Fruit fly (Drosophila melanogaster) whole organism, adult: Measurements from ENCODE around the gene mRpS21.

ENCODE experiments used
- CG14711 ChIP-seq: fragments of 200-800 bp; sonication (Bioruptor generic); optimal IDR thresholded peaks from 2 replicates; lab custom pipeline; 2018; ENCODE audit warnings: missing biosample characterization, mild to moderate bottlenecking, missing genetic modification characterization, moderate library complexity
- Crg-1 ChIP-seq: fragments of 200-800 bp; sonication (Bioruptor generic); optimal IDR thresholded peaks from 2 replicates; lab custom pipeline; 2016; ENCODE audit warnings: missing biosample characterization, missing genetic modification characterization

DNA sequence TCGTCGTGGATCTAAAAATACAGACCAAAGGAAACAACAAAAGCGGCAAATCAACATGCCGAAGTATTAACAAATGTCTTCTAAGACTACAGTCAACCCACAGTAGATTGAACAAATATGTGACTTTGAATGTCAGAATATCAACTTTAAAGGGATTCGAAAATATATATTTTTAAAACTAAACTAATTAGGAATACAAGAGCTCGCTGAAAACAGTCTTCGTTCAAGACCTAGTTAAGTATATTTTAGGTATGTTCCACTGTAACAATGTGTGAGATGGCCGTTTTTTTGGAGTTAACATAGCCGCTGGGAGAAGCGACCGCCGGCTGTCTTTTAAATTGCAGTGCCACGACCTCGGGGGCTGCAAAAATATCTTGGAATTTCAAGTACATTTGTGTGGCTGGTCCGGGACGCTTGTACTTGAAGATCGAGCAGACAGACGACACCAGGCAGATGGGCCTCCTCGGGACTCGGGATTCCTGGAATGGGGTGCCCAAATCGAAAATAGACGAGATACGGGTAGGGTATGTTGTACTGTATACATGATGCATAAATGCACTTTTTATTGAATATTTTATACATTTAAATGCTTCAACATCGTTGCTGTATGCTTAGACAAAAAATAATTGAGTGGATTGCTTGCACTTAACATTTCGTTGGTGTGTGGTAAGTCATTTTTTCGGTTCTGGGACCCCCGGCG, 46.9 kb upstream of the mRpS21 start:
- TF ChIP-seq Crg-1 (GFP tag; lab: Kevin White, UChicago) (no peak), CG14711 (tag; lab: Kevin White, UChicago) (no peak)
